Fruit fly (Drosophila melanogaster): ENCODE data around the gene Top2.

The Top2 gene

dm6 chr2L:19453381-19453780 lies at the start of gene Top2 (continued):
- TF ChIP-seq NC2β (GFP tag; optimal IDR thresholded peaks at IDR 0.05) (peak; percentile 33), Mad (GFP tag; optimal IDR thresholded peaks at IDR 0.05) (peak; percentile 58), CG5953 (GFP tag; IDR thresholded peaks at IDR 0.05) (no peak), tll (GFP tag; optimal IDR thresholded peaks at IDR 0.05) (no peak), twi (tag; optimal IDR thresholded peaks at IDR 0.05) (peak; percentile 8), vnd (GFP tag; IDR thresholded peaks at IDR 0.05; ENCODE audit: partially characterized antibody) (peak; percentile 77), CG9727 (GFP tag; optimal IDR thresholded peaks at IDR 0.05) (peak; percentile 24), CG6689 (GFP tag; IDR thresholded peaks at IDR 0.05) (no peak), pum (GFP tag; optimal IDR thresholded peaks at IDR 0.05) (peak; percentile 28), CG12744 (GFP tag; optimal IDR thresholded peaks at IDR 0.05) (no peak), CG12942 (GFP tag; optimal IDR thresholded peaks at IDR 0.05) (peak; percentile 3), pita (GFP tag; optimal IDR thresholded peaks at IDR 0.05) (peak; percentile 95), CG15269 (tag; optimal IDR thresholded peaks at IDR 0.05) (no peak), tgo (GFP tag; IDR thresholded peaks at IDR 0.05) (no peak), tin (GFP tag; optimal IDR thresholded peaks at IDR 0.05) (peak; percentile 48), lola (GFP tag; optimal IDR thresholded peaks at IDR 0.05) (no peak), CkIIα-i1 (GFP tag; IDR thresholded peaks at IDR 0.05) (no peak), CG13894 (tag; optimal IDR thresholded peaks at IDR 0.05) (peak; percentile 58), CG6813 (GFP tag; optimal IDR thresholded peaks at IDR 0.05) (no peak), gfzf (GFP tag; optimal IDR thresholded peaks at IDR 0.05) (peak; percentile 61), CG11723 (GFP tag; optimal IDR thresholded peaks at IDR 0.05) (no peak), CG7928 (GFP tag; optimal IDR thresholded peaks at IDR 0.05) (peak; percentile 63), CG18262 (tag; optimal IDR thresholded peaks at IDR 0.05) (no peak), inv (GFP tag; IDR thresholded peaks at IDR 0.05; ENCODE audit: partially characterized antibody) (peak; percentile 81), klu (GFP tag; IDR thresholded peaks at IDR 0.05) (no peak; the same call in 1 of the 2 replicates), chm (GFP tag; IDR thresholded peaks at IDR 0.05) (0 out of 2 replicates have a peak, but pooled peaks have one; percentile 55), CG9932 (GFP tag; IDR thresholded peaks at IDR 0.05) (peak; percentile 67), CG9797 (GFP tag; optimal IDR thresholded peaks at IDR 0.05) (peak; percentile 66), CG13424 (tag; optimal IDR thresholded peaks at IDR 0.05) (peak; percentile 32), H15 (GFP tag; IDR thresholded peaks at IDR 0.05) (no peak), CG13123 (GFP tag; optimal IDR thresholded peaks at IDR 0.05) (peak; percentile 47), cas (GFP tag; IDR thresholded peaks at IDR 0.05) (no peak), dm (GFP tag; optimal IDR thresholded peaks at IDR 0.05) (peak; percentile 64), Gsc (GFP tag; IDR thresholded peaks at IDR 0.05) (no peak), tup (GFP tag; optimal IDR thresholded peaks at IDR 0.05) (no peak), esg (GFP tag; conservative IDR thresholded peaks at IDR 0.05) (no peak), kni (GFP tag; optimal IDR thresholded peaks at IDR 0.05) (no peak), Trl (optimal IDR thresholded peaks at IDR 0.05) (no peak), Trl (GFP tag; optimal IDR thresholded peaks at IDR 0.05) (peak; percentile 6), knrl (GFP tag; IDR thresholded peaks at IDR 0.05; ENCODE audit: partially characterized antibody) (peak; percentile 86), chif (GFP tag; optimal IDR thresholded peaks at IDR 0.05) (peak; percentile 26 to 50), CG7372 (GFP tag; IDR thresholded peaks at IDR 0.05) (no peak), CG12104 (GFP tag; optimal IDR thresholded peaks at IDR 0.05) (no peak), phol (tag; optimal IDR thresholded peaks at IDR 0.05) (peak; percentile 36), Hr78 (GFP tag; optimal IDR thresholded peaks at IDR 0.05) (no peak), D19A (tag; optimal IDR thresholded peaks at IDR 0.05) (peak; percentile 18), CG11456 (GFP tag; IDR thresholded peaks at IDR 0.05) (peak; percentile 61; the same call in 1 of the 3 replicates), CG10462 (GFP tag; optimal IDR thresholded peaks at IDR 0.05) (peak; percentile 20), unpg (GFP tag; optimal IDR thresholded peaks at IDR 0.05) (peak; percentile 2), Ada2b (GFP tag; IDR thresholded peaks at IDR 0.05) (peak; percentile 27; the same call in 1 of the 2 replicates), MBD-R2 (GFP tag; IDR thresholded peaks at IDR 0.05) (peak; percentile 89)

Measured in whole organism, embryonic.